Worm (Caenorhabditis elegans): ENCODE measurements around the gene srab-24.

DNA sequence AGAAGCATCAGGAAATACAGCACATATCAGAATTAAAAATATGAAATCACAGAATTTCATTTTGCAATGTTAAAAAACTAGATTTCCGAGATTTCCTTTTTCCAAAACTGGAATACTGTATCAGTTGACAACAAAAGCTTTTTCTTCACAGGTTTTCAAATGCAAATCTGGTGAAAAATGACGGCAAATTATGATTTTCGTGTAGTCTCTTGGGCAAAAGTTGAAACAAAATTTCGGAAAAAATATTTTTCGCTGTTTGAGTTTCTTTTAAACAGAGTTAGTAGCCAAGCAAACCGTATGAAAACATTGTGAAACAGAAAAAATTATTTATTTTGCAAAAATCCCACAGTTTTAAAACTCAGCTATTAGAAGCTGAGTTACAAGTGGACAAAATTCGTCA lies 5.7 kb downstream of the srab-24 start, which contains the start of gene Y64G10A.2:
- TF ChIP-seq npax-4 (tag; optimal IDR thresholded peaks at IDR 0.05) (no peak), gmeb-2 (tag; optimal IDR thresholded peaks at IDR 0.05) (no peak), pqm-1 (tag; optimal IDR thresholded peaks at IDR 0.05) (no peak), K09A11.1 (tag; optimal IDR thresholded peaks at IDR 0.05; ENCODE audit: insufficient read depth) (no peak)

All from whole organism, late embryonic.